Fruit fly (Drosophila melanogaster): Measurements from ENCODE around the gene tim.
A peak's percentile ranks its signal among the peaks of the same experiment; 100 is the strongest.

Gene tim

dm6 chr2L:3532973-3533525 lies 25.1 kb upstream of the tim start (continued):
- TF ChIP-seq dmrt11E (tag; optimal IDR thresholded peaks at IDR 0.05), result peak; percentile 82
- peak; percentile 46 for TF ChIP-seq CG1233 (GFP tag; optimal IDR thresholded peaks at IDR 0.05)
- no peak for TF ChIP-seq zen2 (GFP tag; IDR thresholded peaks at IDR 0.05; ENCODE audit: partially characterized antibody)
- no peak for TF ChIP-seq CG1529 (GFP tag; optimal IDR thresholded peaks at IDR 0.05)
- TF ChIP-seq bcd (GFP tag; optimal IDR thresholded peaks at IDR 0.05), result peak; percentile 8
- 0 out of 2 replicates have a peak, but pooled peaks have one; percentile 12 for TF ChIP-seq dimm (GFP tag; IDR thresholded peaks at IDR 0.05)
- TF ChIP-seq slbo (GFP tag; IDR thresholded peaks at IDR 0.05), result no peak
- TF ChIP-seq Fer3 (tag; optimal IDR thresholded peaks at IDR 0.05), result no peak
- peak; percentile 31 for TF ChIP-seq CG9876 (GFP tag; optimal IDR thresholded peaks at IDR 0.05)
- no peak for TF ChIP-seq Hr78 (GFP tag; optimal IDR thresholded peaks at IDR 0.05)
- peak; percentile 49 for TF ChIP-seq Side (GFP tag; optimal IDR thresholded peaks at IDR 0.05)
- TF ChIP-seq pros (GFP tag; optimal IDR thresholded peaks at IDR 0.05), result no peak
- TF ChIP-seq Jarid2 (GFP tag; optimal IDR thresholded peaks at IDR 0.05), result no peak
- no peak for TF ChIP-seq CG18476 (GFP tag; optimal IDR thresholded peaks at IDR 0.05)
- peak; percentile 42 for TF ChIP-seq CG33213 (GFP tag; optimal IDR thresholded peaks at IDR 0.05)
- no peak for TF ChIP-seq CG12219 (GFP tag; optimal IDR thresholded peaks at IDR 0.05)
- TF ChIP-seq CG4404 (GFP tag; IDR thresholded peaks at IDR 0.05), result peak; percentile 85
- TF ChIP-seq sima (GFP tag; optimal IDR thresholded peaks at IDR 0.05), result no peak
- no peak for TF ChIP-seq Nf-YA (GFP tag; IDR thresholded peaks at IDR 0.05)
- peak; percentile 82 for TF ChIP-seq CG10959 (GFP tag; IDR thresholded peaks at IDR 0.05)
- TF ChIP-seq CG11247 (GFP tag; IDR thresholded peaks at IDR 0.05), result no peak
- TF ChIP-seq zen (tag; optimal IDR thresholded peaks at IDR 0.05), result peak; percentile 94
- TF ChIP-seq Atf-2 (GFP tag; optimal IDR thresholded peaks at IDR 0.05), result peak; percentile 40
- no peak for TF ChIP-seq fd64A (GFP tag; optimal IDR thresholded peaks at IDR 0.05)
- TF ChIP-seq ewg (GFP tag; optimal IDR thresholded peaks at IDR 0.05), result no peak
- TF ChIP-seq Ptx1 (GFP tag; IDR thresholded peaks at IDR 0.05), result peak; percentile 49
- TF ChIP-seq gt (GFP tag; IDR thresholded peaks at IDR 0.05), result no peak
- no peak for TF ChIP-seq sr (GFP tag; IDR thresholded peaks at IDR 0.05)
- TF ChIP-seq CG7556 (GFP tag; optimal IDR thresholded peaks at IDR 0.05), result peak; percentile 22
- peak; percentile 59 for TF ChIP-seq jumu (GFP tag; optimal IDR thresholded peaks at IDR 0.05)
- TF ChIP-seq D19A (tag; optimal IDR thresholded peaks at IDR 0.05), result peak; percentile 41
- TF ChIP-seq CG9817 (tag; optimal IDR thresholded peaks at IDR 0.05), result no peak
- TF ChIP-seq gce (GFP tag; IDR thresholded peaks at IDR 0.05), result 0 out of 3 replicates have a peak, but pooled peaks have one; percentile 32
- no peak for TF ChIP-seq CG17612 (GFP tag; IDR thresholded peaks at IDR 0.05)
- TF ChIP-seq Hr51 (GFP tag; optimal IDR thresholded peaks at IDR 0.05), result peak in 1 of 2 experiments; percentile 32
- TF ChIP-seq HLH4C (GFP tag; IDR thresholded peaks at IDR 0.05; ENCODE audit: partially characterized antibody), result no peak
- TF ChIP-seq CG32532 (GFP tag; IDR thresholded peaks at IDR 0.05), result no peak
- TF ChIP-seq CG11504 (tag; optimal IDR thresholded peaks at IDR 0.05), result peak; percentile 51
- TF ChIP-seq CG2120 (GFP tag; optimal IDR thresholded peaks at IDR 0.05), result no peak
- TF ChIP-seq Hr3 (GFP tag; optimal IDR thresholded peaks at IDR 0.05), result peak; percentile 11
- peak; percentile 45; the same call in 1 of the 2 replicates for TF ChIP-seq CG1024 (GFP tag; IDR thresholded peaks at IDR 0.05)
- no peak for TF ChIP-seq nau (GFP tag; optimal IDR thresholded peaks at IDR 0.05)
- TF ChIP-seq knrl (GFP tag; IDR thresholded peaks at IDR 0.05; ENCODE audit: partially characterized antibody), result no peak
- TF ChIP-seq ATbp (GFP tag; optimal IDR thresholded peaks at IDR 0.05), result peak; percentile 11
- TF ChIP-seq Bgb (GFP tag; IDR thresholded peaks at IDR 0.05; ENCODE audit: partially characterized antibody), result no peak
- peak; percentile 43 for TF ChIP-seq Ssrp (tag; optimal IDR thresholded peaks at IDR 0.05)
- peak; percentile 62; the same call in 2 of the 3 replicates for TF ChIP-seq ci (GFP tag; IDR thresholded peaks at IDR 0.05)
- TF ChIP-seq CG3281 (GFP tag; optimal IDR thresholded peaks at IDR 0.05), result no peak
- TF ChIP-seq cato (GFP tag; optimal IDR thresholded peaks at IDR 0.05; ENCODE audit: borderline replicate concordance), result no peak
- peak; percentile 4 for TF ChIP-seq CG6654 (GFP tag; optimal IDR thresholded peaks at IDR 0.05)
